Worm (Caenorhabditis elegans) whole organism, dauer: ENCODE measurements around the gene lipl-1.

Source experiments
- unc-62 ChIP-seq: sonication (generic microtip); optimal IDR thresholded peaks from 2 replicates; lab custom pipeline; 2017; ENCODE audit warnings: missing biosample characterization, missing genetic modification reagents, missing genetic modification characterization

lipl-1 gene

ce11 chrV:12919705-12920104, at the start of gene lipl-1:
TSS of gene lipl-1 (plus strand) at chrV:12919986.
- no peak for TF ChIP-seq unc-62 (GFP tag; lab: Kevin White, UChicago)

ce11 chrV:12870740-12871139, 49.0 kb upstream of the lipl-1 start:
- TF ChIP-seq unc-62 (GFP tag; lab: Kevin White, UChicago) = no peak

DNA sequence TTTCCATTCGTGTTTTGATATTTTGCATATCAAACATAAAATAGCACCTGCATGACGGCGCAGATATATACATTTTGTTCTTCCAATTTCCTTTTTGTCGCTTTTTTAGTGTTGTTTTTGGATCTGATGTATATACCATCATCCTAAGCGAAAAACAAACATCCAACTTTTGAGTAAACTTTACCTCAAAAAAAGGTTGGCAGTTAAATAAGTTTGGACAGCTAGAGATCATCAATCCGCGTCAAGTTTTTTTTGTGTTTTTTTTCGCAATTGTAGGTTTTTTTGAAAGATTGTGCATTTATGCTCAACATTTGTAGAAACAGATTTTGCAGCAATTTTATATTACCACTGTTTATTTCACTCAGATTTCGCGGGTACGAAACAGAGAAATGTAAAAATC, 48.0 kb upstream of the lipl-1 start, which contains the start of gene bus-19:
Gene bus-19 (plus strand): TSS at position 301 of the 400 bp plus-strand sequence.
- no peak for TF ChIP-seq unc-62 (GFP tag; lab: Kevin White, UChicago)

DNA sequence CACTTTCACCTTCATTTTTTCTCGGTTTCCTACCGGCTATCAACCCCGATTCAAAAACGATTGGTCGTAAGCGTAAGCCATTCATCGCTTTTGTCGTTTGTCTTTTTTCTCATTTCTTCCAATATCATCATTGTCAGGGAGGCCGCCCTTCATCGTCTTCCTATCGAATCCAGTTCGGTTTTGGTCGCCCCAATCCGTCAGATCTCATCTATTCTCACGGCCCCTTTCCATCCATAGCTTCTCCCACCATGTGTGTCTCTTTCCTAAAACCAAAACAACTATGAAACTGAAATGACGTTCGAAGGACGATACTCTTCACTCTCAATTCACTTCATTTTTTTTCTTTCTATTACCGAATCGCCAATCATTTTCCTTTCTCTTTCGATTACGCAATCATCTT, 43.9 kb upstream of the lipl-1 start:
- TF ChIP-seq unc-62 (GFP tag; lab: Kevin White, UChicago) = no peak

DNA sequence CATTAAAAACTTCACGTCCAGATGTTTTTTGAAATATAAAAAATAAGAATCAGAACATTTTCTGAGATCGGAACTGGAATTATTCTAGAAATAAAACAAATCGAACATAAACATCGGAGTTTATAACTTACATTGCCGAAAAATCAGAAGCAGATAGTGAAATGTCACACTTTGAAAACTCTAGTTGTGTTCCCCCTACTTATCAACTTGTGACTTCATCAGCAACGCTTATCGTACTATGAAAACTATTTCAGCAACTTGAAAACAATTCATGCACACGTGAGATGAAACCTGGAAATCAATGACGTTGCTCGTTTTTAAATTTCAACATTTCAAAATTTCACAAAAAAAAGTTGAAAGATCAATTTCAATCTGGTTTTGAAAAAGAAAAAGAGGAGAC, 43.1 kb upstream of the lipl-1 start:
- no peak for TF ChIP-seq unc-62 (GFP tag; lab: Kevin White, UChicago)

ce11 chrV:12877579-12877978, 42.2 kb upstream of the lipl-1 start:
- TF ChIP-seq unc-62 (GFP tag; lab: Kevin White, UChicago) = no peak

- TF ChIP-seq unc-62 (GFP tag; lab: Kevin White, UChicago) = no peak
Measured at ce11 chrV:12879349-12879748, 40.4 kb upstream of the lipl-1 start.

DNA sequence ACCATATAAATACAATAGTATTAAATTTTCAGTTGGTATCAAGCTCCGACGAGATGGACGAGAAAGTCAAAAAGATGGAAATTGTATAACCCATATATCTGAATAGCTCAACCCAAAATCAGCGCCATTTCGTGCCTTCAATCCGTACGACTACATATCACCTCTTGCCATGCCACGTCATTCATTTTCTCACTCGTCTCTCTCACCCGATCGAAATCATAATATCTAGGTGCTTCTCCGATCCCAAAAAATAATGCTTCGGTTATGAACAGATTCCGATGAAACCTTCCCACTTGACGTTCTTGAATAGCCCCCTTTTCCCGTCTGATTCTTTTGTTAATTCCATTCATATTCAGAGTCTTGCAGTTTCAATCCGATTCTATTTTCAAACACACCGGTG, 38.4 kb upstream of the lipl-1 start:
- TF ChIP-seq unc-62 (GFP tag; lab: Kevin White, UChicago) = no peak

ce11 chrV:12882370-12882769, 37.4 kb upstream of the lipl-1 start:
- no peak for TF ChIP-seq unc-62 (GFP tag; lab: Kevin White, UChicago)

DNA sequence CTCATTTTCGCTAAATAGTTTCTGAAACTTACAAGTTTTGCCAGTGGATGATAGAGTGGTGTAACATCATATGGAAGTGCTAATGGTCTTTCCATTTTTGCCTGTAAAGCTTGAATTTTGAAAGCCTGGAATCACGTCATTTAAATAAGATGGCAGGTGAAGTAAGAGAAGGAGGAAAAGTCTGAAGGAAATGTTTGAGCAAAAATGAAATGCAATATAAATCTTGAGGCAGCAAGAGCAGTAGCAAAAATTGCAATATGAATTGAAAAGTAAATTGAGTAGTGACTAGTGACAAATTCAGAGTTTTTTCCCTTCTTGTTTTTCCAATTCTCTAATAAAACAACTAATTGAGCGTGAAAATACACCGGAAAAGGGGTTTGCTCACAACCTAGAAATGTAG, 33.9 kb upstream of the lipl-1 start, which contains the start of gene glb-24:
Gene glb-24 (minus strand): TSS at position 101 of the 400 bp plus-strand sequence.
- TF ChIP-seq unc-62 (GFP tag; lab: Kevin White, UChicago) = no peak

DNA sequence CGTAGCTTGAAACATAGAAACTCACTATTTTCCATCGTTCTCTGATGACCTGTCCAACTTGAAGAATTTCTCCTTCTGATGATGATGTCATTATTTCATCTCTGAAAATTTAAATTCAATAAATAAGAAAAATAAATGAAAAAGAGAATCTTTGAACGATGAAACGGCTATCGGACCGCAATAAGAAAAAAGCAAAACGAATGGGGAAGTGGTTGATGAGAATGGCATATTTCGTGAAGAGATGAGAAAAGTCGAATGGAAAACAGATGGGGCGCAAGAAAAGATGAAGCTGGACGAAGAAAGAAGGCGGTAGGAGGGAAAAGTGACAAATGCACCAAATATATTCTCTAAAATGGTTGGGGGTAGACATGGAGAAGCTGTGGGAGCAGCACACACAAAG, 24.0 kb upstream of the lipl-1 start, which contains the start of gene ttbk-7:
Gene ttbk-7 (minus strand): TSS at position 101 of the 400 bp plus-strand sequence.
- TF ChIP-seq unc-62 (GFP tag; lab: Kevin White, UChicago) = no peak

DNA sequence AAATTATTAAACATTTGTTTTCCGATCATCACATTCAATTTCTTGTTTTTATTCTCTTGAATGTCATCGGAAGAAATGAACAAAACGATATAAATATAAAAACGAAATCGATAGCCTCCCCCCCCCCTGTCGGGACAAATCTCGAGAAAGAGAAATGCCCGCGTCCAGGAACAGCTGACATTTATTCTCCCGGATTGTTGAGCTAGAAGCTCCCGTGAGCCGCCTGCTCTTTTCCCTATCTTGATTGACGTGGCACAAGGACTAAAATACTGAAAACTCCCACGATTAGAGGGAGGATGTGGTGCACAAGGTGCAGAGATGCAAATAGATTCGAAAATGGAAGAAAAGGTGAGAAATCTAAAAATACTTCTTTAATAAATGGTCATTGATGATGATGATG, 22.9 kb upstream of the lipl-1 start:
- no peak for TF ChIP-seq unc-62 (GFP tag; lab: Kevin White, UChicago)

- no peak for TF ChIP-seq unc-62 (GFP tag; lab: Kevin White, UChicago)
Measured at ce11 chrV:12897338-12897737, 22.4 kb upstream of the lipl-1 start.

DNA sequence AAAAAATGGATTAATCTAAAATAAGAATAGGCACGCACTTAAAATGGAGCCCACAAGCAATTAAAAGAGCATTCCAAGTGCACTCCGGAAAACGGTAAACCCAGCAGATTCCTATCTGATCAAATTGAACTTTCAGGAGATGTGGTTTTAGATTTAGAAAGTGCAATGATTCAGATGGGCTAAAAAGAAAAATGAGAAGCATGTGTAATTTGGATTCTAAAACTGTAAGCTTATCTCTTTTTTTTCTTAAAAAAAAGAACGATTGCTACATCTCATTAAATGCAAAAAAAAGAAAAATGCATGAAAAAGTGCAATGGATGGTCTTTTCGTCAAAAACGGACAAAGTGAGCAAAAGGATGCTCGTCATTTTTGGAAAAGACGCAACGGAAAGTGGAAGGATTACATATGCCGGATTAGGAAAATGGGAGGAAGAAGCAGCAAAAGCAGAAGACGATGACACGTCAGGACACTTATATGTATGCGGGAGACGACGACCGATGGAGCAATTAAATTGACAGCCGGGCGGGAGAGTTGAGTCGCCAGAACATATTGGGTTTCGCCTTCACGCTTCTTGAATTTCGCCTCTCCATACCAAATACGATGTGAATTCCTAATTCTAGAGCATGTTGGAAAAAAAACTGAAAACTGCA, 21.1 kb upstream of the lipl-1 start:
- TF ChIP-seq unc-62 (GFP tag; lab: Kevin White, UChicago) = no peak

DNA sequence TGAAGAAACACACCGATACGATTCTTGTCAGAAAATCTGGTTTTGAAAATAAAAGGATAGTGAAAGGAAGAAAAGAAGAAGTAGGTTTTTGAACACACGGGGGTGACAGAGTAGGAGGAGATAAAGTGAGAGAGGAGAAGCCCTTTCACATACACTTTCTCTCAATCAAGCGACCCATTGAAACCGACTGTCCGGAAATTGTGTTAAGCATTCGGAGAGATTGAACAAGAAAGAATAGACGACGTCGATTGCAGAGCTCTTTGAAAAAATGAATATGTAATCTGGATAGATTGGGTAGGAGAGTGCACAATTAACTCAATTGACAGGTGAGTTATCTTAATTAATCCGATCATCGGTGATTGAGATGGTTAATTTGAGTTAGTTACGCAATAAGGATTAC, 18.5 kb upstream of the lipl-1 start:
- no peak for TF ChIP-seq unc-62 (GFP tag; lab: Kevin White, UChicago)

DNA sequence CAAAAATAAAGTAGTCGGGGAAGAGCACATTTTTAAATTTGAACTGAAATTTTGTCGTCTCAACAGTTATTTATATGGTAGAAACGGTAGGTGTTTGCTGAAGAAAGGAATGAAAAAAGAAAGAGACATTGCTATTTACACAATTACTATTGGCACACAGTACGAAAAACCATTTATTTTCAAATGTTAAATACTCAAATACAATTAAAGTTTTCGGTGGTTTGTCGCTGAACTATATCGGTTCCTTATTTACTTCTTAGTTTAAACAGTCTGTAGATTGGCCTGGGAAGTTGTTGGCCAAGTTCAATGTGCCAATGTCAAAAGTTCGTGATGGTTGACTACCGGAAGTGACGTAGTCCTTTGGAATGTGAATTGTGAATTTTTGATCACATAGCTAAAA, 15.7 kb upstream of the lipl-1 start, which contains the start of gene ttr-27:
Gene ttr-27 (minus strand): TSS at position 45 of the 400 bp plus-strand sequence.
- no peak for TF ChIP-seq unc-62 (GFP tag; lab: Kevin White, UChicago)

DNA sequence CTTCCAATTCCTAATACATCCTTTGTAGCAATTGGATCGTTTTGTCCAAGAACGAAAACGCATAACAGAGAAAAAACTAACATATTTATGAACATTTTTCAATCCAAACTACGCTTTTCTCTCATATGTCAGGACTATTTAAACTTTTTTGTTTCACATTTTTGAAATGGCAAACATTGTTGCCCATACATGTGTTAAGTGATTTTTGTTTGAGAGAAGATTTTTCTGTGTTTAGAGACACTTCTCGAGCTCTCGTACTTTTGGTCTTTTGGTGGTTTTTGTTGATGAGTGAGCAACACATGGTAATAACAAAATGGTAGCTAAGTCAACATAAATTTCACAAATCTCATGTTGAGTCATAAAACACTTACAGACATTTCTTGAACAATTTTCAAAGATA, 14.7 kb upstream of the lipl-1 start, which contains the start of gene ttr-28:
Gene ttr-28 (minus strand): TSS at position 101 of the 400 bp plus-strand sequence.
- TF ChIP-seq unc-62 (GFP tag; lab: Kevin White, UChicago) = no peak
